Worm (Caenorhabditis elegans) whole organism, late embryonic: ENCODE data around the gene T01G6.1.

Experiments
- K09A11.1 ChIP-seq: sonication (generic microtip); optimal IDR thresholded peaks from 2 replicates; lab custom pipeline; 2017; ENCODE audit warnings: antibody characterized with exemption, mild to moderate bottlenecking, missing genetic modification characterization, missing compliant biosample characterization; ENCODE audit not compliant: insufficient read depth
- Y22D7AL.16 ChIP-seq: sonication (generic microtip); optimal IDR thresholded peaks from 2 replicates; lab custom pipeline; 2016; ENCODE audit warnings: missing genetic modification characterization, missing compliant biosample characterization
- ahr-1 ChIP-seq: sonication (generic microtip); optimal IDR thresholded peaks from 2 replicates; lab custom pipeline; 2016; ENCODE audit warnings: missing genetic modification characterization, missing compliant biosample characterization
- ceh-18 ChIP-seq: sonication (generic microtip); optimal IDR thresholded peaks from 2 replicates; lab custom pipeline; 2016; ENCODE audit warnings: missing genetic modification characterization, missing compliant biosample characterization
- ceh-30 ChIP-seq: fragments of 150-350 bp; optimal IDR thresholded peaks from 2 replicates; lab custom pipeline; 2014; ENCODE audit warnings: missing biosample characterization, missing genetic modification characterization
- ceh-6 ChIP-seq: fragments of 200-800 bp; sonication (Bioruptor generic); optimal IDR thresholded peaks from 2 replicates; lab custom pipeline; 2018; ENCODE audit warnings: mild to moderate bottlenecking, missing genetic modification characterization, missing compliant biosample characterization
- elt-2 ChIP-seq: sonication (generic microtip); optimal IDR thresholded peaks from 2 replicates; lab custom pipeline; 2016; ENCODE audit warnings: missing genetic modification reagents, missing genetic modification characterization, missing compliant biosample characterization
- nfya-1 ChIP-seq: sonication (generic microtip); optimal IDR thresholded peaks from 2 replicates; lab custom pipeline; 2017; ENCODE audit warnings: missing genetic modification characterization, mild to moderate bottlenecking, missing compliant biosample characterization, antibody characterized with exemption, moderate library complexity
- npax-4 ChIP-seq: sonication (generic microtip); optimal IDR thresholded peaks from 2 replicates; lab custom pipeline; 2016; ENCODE audit warnings: missing genetic modification characterization, missing compliant biosample characterization
- unc-3 ChIP-seq, 2 experiments: fragments of 200-800 bp in 1 of 2; sonication (Bioruptor generic) in 1 of 2; sonication (generic microtip) in 1 of 2; conservative IDR thresholded peaks in 1 of 2; optimal IDR thresholded peaks in 1 of 2; 2 replicates each; pipeline versions ENCODE4 v1.3.6 to Lab custom; 2016 to 2022; ENCODE audit warnings: missing compliant biosample characterization in 2 of 2, missing genetic modification characterization in 2 of 2, missing genetic modification reagents in 1 of 2

DNA sequence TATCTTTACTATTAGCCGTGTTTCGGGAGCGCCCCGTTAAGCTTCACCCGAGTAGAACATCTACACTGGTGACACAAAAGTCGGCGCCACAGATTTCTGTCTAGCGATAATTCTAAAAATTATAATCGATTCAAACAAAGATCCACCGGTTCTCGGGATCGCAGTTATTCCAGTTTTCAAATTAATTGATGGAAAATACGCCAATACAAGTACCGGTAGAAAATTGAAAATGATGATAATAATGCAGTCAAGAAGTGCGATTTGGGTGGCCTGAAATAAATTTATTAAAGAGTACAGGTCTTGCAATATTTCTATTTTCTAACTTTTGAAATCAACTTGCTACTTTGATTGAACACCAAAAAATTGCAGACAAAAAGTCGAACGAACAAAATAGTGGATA lies 30.0 kb upstream of the T01G6.1 start:
- TF ChIP-seq unc-3 (GFP tag; conservative IDR thresholded peaks at IDR 0.05; lab: Robert Waterston, UW) = no peak
- TF ChIP-seq unc-3 (tag; optimal IDR thresholded peaks at IDR 0.05; lab: Kevin White, UChicago) = no peak
- no peak for TF ChIP-seq elt-2
- TF ChIP-seq Y22D7AL.16 = no peak
- no peak for TF ChIP-seq npax-4 (tag; lab: Kevin White, UChicago)
- TF ChIP-seq ceh-30 (tag; lab: Kevin White, UChicago) = no peak
- TF ChIP-seq ahr-1 (tag; lab: Kevin White, UChicago) = no peak
- no peak for TF ChIP-seq ceh-18 (tag; lab: Kevin White, UChicago)
- no peak for TF ChIP-seq nfya-1 (tag; lab: Kevin White, UChicago)
- TF ChIP-seq K09A11.1 (tag; lab: Kevin White, UChicago) = no peak
- TF ChIP-seq ceh-6 = no peak
